Worm (Caenorhabditis elegans): ENCODE results near the gene C31C9.7.

Gene C31C9.7

ce11 chrII:13715333-13715732 is 46.4 kb downstream of the C31C9.7 start:
- TF ChIP-seq fos-1 (tag; optimal IDR thresholded peaks at IDR 0.05) = no peak
- TF ChIP-seq mdl-1 (tag; optimal IDR thresholded peaks at IDR 0.05) = no peak
- TF ChIP-seq lin-15B (tag; optimal IDR thresholded peaks at IDR 0.05) = no peak

- TF ChIP-seq pha-4 (tag; optimal IDR thresholded peaks at IDR 0.05) (peak; percentile 26), jun-1 (tag; optimal IDR thresholded peaks at IDR 0.05) (no peak), elt-2 (tag; optimal IDR thresholded peaks at IDR 0.05) (peak; percentile 75), pqm-1 (tag; optimal IDR thresholded peaks at IDR 0.05) (peak; percentile 63)
Observed at ce11 chrII:13715733-13716132, 46.8 kb downstream of the C31C9.7 start, which contains the start of gene zipt-2.3. Gene zipt-2.3 (minus strand): TSS chrII:13715879.

- no peak for TF ChIP-seq nhr-23 (tag; optimal IDR thresholded peaks at IDR 0.05)
- peak; percentile 95 for TF ChIP-seq ceh-28 (tag; optimal IDR thresholded peaks at IDR 0.05)
Observed at ce11 chrII:13717393-13718367, 48.8 kb downstream of the C31C9.7 start.
